Worm (Caenorhabditis elegans) whole organism, L1 larva: ENCODE results near the gene Y43F8B.10.

Source experiments
- Y116A8C.19 ChIP-seq: sonication (generic microtip); optimal IDR thresholded peaks from 2 replicates; lab custom pipeline; 2016; ENCODE audit warnings: missing compliant biosample characterization, missing genetic modification characterization, borderline replicate concordance
- aha-1 ChIP-seq: fragments of 150-350 bp; optimal IDR thresholded peaks from 2 replicates; lab custom pipeline; 2014; ENCODE audit warnings: missing biosample characterization, missing genetic modification characterization
- aly-2 ChIP-seq: fragments of 150-350 bp; optimal IDR thresholded peaks from 2 replicates; lab custom pipeline; 2014; ENCODE audit warnings: missing biosample characterization, missing genetic modification characterization
- dpl-1 ChIP-seq, 3 experiments: fragments of 150-350 bp in 2 of 3; sonication (generic microtip) in 1 of 3; optimal IDR thresholded peaks; 2 replicates each; lab custom pipeline; 2014 to 2017; ENCODE audit warnings: missing biosample characterization in 3 of 3, missing genetic modification characterization in 3 of 3, missing genetic modification reagents in 3 of 3
- dsc-1 ChIP-seq: sonication (generic microtip); optimal IDR thresholded peaks from 2 replicates; lab custom pipeline; 2016; ENCODE audit warnings: mild to moderate bottlenecking, missing genetic modification characterization, missing compliant biosample characterization
- efl-1 ChIP-seq, 4 experiments: fragments of 150-350 bp; optimal IDR thresholded peaks in 3 of 4; peaks in 1 of 4; 1 replicate in 1 of 4; 2 replicates in 3 of 4; lab custom pipeline; 2014; ENCODE audit warnings: missing biosample characterization in 2 of 4, missing genetic modification characterization in 2 of 4, missing genetic modification reagents in 2 of 4
- egl-13 ChIP-seq: sonication (generic microtip); optimal IDR thresholded peaks from 2 replicates; lab custom pipeline; 2016; ENCODE audit warnings: missing genotype, missing genetic modification reagents, missing genetic modification characterization, missing compliant biosample characterization
- elt-2 ChIP-seq: sonication (generic microtip); optimal IDR thresholded peaks from 2 replicates; lab custom pipeline; 2016; ENCODE audit warnings: missing genetic modification characterization, mild to moderate bottlenecking, inconsistent platforms, missing compliant biosample characterization, missing genetic modification reagents
- elt-3 ChIP-seq, 6 experiments: fragments of 150-350 bp in 1 of 6; sonication (generic microtip); optimal IDR thresholded peaks; 2 replicates each; lab custom pipeline; 2017 to 2018; ENCODE audit warnings: missing biosample characterization in 6 of 6, missing genetic modification characterization in 6 of 6, inconsistent platforms in 1 of 6
- fkh-4 ChIP-seq: sonication (generic microtip); optimal IDR thresholded peaks from 2 replicates; lab custom pipeline; 2016; ENCODE audit warnings: missing compliant biosample characterization, missing genetic modification characterization, borderline replicate concordance
- hlh-17 ChIP-seq: fragments of 200-800 bp; sonication (Bioruptor generic); optimal IDR thresholded peaks from 2 replicates; lab custom pipeline; 2018; ENCODE audit warnings: missing genetic modification characterization, mild to moderate bottlenecking, missing compliant biosample characterization, moderate library complexity, borderline replicate concordance
- hlh-4 ChIP-seq: sonication (generic microtip); optimal IDR thresholded peaks from 2 replicates; lab custom pipeline; 2016; ENCODE audit warnings: mild to moderate bottlenecking, missing genetic modification characterization, missing compliant biosample characterization
- lin-35 ChIP-seq, 2 experiments: fragments of 150-350 bp; optimal IDR thresholded peaks; 2 replicates each; lab custom pipeline; 2014; ENCODE audit warnings: missing biosample characterization in 2 of 2, missing genetic modification characterization in 2 of 2, missing genetic modification reagents in 2 of 2
- mef-2 ChIP-seq: fragments of 150-350 bp; optimal IDR thresholded peaks from 2 replicates; lab custom pipeline; 2014; ENCODE audit warnings: missing biosample characterization, missing genetic modification characterization
- nhr-12 ChIP-seq: sonication (generic microtip); optimal IDR thresholded peaks from 2 replicates; lab custom pipeline; 2017; ENCODE audit warnings: missing biosample characterization, missing genetic modification characterization
- nhr-20 ChIP-seq: sonication (generic microtip); optimal IDR thresholded peaks from 2 replicates; lab custom pipeline; 2016; ENCODE audit warnings: mild to moderate bottlenecking, missing genetic modification characterization, missing compliant biosample characterization
- nhr-71 ChIP-seq: sonication (generic microtip); optimal IDR thresholded peaks from 2 replicates; lab custom pipeline; 2016; ENCODE audit warnings: mild to moderate bottlenecking, missing genetic modification characterization, moderate library complexity, missing compliant biosample characterization
- nhr-84 ChIP-seq: sonication (generic microtip); optimal IDR thresholded peaks from 2 replicates; lab custom pipeline; 2017; ENCODE audit warnings: missing biosample characterization, missing genetic modification characterization
- nhr-85 ChIP-seq: sonication (generic microtip); peaks from one replicate; lab custom pipeline; 2016; ENCODE audit warnings: missing genetic modification characterization, inconsistent platforms, missing compliant biosample characterization
- skn-1 ChIP-seq: fragments of 150-350 bp; optimal IDR thresholded peaks from 2 replicates; lab custom pipeline; 2014; ENCODE audit warnings: missing biosample characterization, missing genetic modification characterization
- snpc-4 ChIP-seq: fragments of 150-350 bp; optimal IDR thresholded peaks from 2 replicates; lab custom pipeline; 2014; ENCODE audit warnings: missing biosample characterization, missing genetic modification characterization
- sox-4 ChIP-seq: sonication (generic microtip); optimal IDR thresholded peaks from 2 replicates; lab custom pipeline; 2016; ENCODE audit warnings: missing genetic modification characterization, missing compliant biosample characterization
- swsn-7 ChIP-seq: sonication (generic microtip); optimal IDR thresholded peaks from 2 replicates; lab custom pipeline; 2016; ENCODE audit warnings: missing genetic modification characterization, missing compliant biosample characterization
- tbx-2 ChIP-seq: sonication (generic microtip); optimal IDR thresholded peaks from 2 replicates; lab custom pipeline; 2016; ENCODE audit warnings: missing genetic modification characterization, missing compliant biosample characterization
- unc-130 ChIP-seq: fragments of 150-350 bp; optimal IDR thresholded peaks from 2 replicates; lab custom pipeline; 2017; ENCODE audit warnings: missing biosample characterization, missing genetic modification characterization, inconsistent platforms
- unc-62 ChIP-seq: fragments of 150-350 bp; optimal IDR thresholded peaks from 2 replicates; lab custom pipeline; 2014; ENCODE audit warnings: missing biosample characterization, missing genetic modification reagents, missing genetic modification characterization
- unc-86 ChIP-seq: sonication (generic microtip); optimal IDR thresholded peaks from 2 replicates; lab custom pipeline; 2016; ENCODE audit warnings: missing genetic modification characterization, missing compliant biosample characterization
- vab-15 ChIP-seq: sonication (generic microtip); optimal IDR thresholded peaks from 2 replicates; lab custom pipeline; 2017; ENCODE audit warnings: missing genotype, mild to moderate bottlenecking, missing genetic modification characterization, missing compliant biosample characterization
- zip-4 ChIP-seq: fragments of 200-800 bp; sonication (Bioruptor generic); optimal IDR thresholded peaks from 2 replicates; lab custom pipeline; 2018; ENCODE audit warnings: mild to moderate bottlenecking, missing genetic modification characterization, moderate library complexity, missing compliant biosample characterization

The Y43F8B.10 gene

ce11 chrV:19466775-19467174, 7.5 kb upstream of the Y43F8B.10 start:
- TF ChIP-seq snpc-4 (tag; lab: Kevin White, UChicago): peak; percentile 48

DNA sequence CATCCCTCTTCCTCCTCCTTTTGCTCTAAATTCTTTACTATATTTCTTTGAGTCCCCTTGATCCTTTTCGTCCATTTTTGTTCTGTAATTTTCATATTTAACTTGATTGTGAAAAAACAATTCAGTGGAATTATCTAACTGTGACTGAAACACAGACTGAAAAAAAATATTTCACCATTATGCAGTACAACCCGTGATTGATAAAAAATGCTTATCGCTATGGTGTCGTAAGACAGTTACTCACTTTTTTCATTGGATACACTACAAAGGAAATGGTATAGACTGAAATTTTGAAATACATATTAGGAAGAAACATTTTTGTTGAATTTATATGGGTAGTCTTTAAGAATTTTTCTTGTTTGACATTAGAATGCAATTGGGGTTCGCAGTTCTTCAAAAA, 6.7 kb upstream of the Y43F8B.10 start, which contains the start of gene Y43F8B.23:
Gene Y43F8B.23 (minus strand): TSS at position 75 of the 400 bp plus-strand sequence.
- peak; percentile 48 for TF ChIP-seq elt-2
- TF ChIP-seq aha-1 (tag; lab: Kevin White, UChicago): no peak
- no peak for TF ChIP-seq sox-4 (tag; lab: Kevin White, UChicago)
- TF ChIP-seq lin-35 (GFP tag; optimal IDR thresholded peaks at IDR 0.05; lab: Kevin White, UChicago): peak in 1 of 2 experiments; percentile 7
- TF ChIP-seq, all 84 proteins: peak for 2

ce11 chrV:19468083-19468482, 6.2 kb upstream of the Y43F8B.10 start, which contains the start of gene Y43F8B.12:
Gene Y43F8B.12 (plus strand): TSS chrV:19468383.
- no peak for TF ChIP-seq nhr-71 (tag; lab: Kevin White, UChicago)
- TF ChIP-seq hlh-17: no peak
- no peak for TF ChIP-seq aha-1 (tag; lab: Kevin White, UChicago)
- no peak for TF ChIP-seq aly-2 (tag; lab: Kevin White, UChicago)
- TF ChIP-seq fkh-4 (tag; lab: Kevin White, UChicago): no peak
- TF ChIP-seq unc-86 (tag; lab: Kevin White, UChicago): no peak
- TF ChIP-seq unc-62 (GFP tag; lab: Kevin White, UChicago): no peak
- TF ChIP-seq zip-4 (GFP tag; lab: Kevin White, UChicago): no peak
- no peak for TF ChIP-seq swsn-7 (tag; lab: Kevin White, UChicago)
- no peak for TF ChIP-seq unc-130
- no peak for TF ChIP-seq vab-15 (tag; lab: Kevin White, UChicago)
- TF ChIP-seq snpc-4 (tag; lab: Kevin White, UChicago): no peak
- no peak for TF ChIP-seq nhr-12 (tag; lab: Kevin White, UChicago)
- TF ChIP-seq Y116A8C.19 (tag; lab: Kevin White, UChicago): no peak
- TF ChIP-seq egl-13 (tag; lab: Kevin White, UChicago): no peak
- TF ChIP-seq mef-2 (tag; lab: Kevin White, UChicago): no peak

DNA sequence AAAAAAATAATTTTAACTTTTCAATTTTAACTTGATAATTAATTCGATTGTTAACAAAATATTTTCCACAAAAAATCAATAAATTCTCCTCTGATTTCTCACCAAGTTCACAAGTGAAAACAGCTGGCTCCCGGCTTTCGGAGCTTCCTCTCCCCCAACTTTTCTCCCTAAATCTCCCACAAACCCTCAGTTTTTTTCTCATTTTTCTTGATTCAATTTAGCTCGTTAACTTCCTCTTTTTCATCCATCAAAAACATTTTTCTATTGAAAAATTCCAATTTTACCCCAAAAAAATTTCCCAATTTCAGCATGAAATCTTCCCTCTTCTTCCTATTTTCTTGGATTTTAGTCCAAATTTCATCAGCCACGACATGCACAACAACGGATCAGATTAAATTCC, 3.9 kb upstream of the Y43F8B.10 start, which contains the start of gene Y43F8B.11:
Gene Y43F8B.11 (plus strand): TSS at position 301 of the 400 bp plus-strand sequence.
- TF ChIP-seq dsc-1 (tag; lab: Kevin White, UChicago): peak; percentile 48
- TF ChIP-seq hlh-4 (tag; lab: Kevin White, UChicago): no peak
- TF ChIP-seq nhr-85: peak; percentile 38
- TF ChIP-seq nhr-84 (tag; lab: Kevin White, UChicago): no peak
- no peak for TF ChIP-seq nhr-71 (tag; lab: Kevin White, UChicago)
- no peak for TF ChIP-seq efl-1 (optimal IDR thresholded peaks at IDR 0.05; lab: Kevin White, UChicago)
- TF ChIP-seq efl-1 (GFP tag; optimal IDR thresholded peaks at IDR 0.05 in 1 of 2; lab: Kevin White, UChicago): no peak
- TF ChIP-seq skn-1 (tag; lab: Kevin White, UChicago): no peak
- no peak for TF ChIP-seq tbx-2 (tag; lab: Kevin White, UChicago)
- no peak for TF ChIP-seq snpc-4 (tag; lab: Kevin White, UChicago)
- TF ChIP-seq fkh-4 (tag; lab: Kevin White, UChicago): no peak

DNA sequence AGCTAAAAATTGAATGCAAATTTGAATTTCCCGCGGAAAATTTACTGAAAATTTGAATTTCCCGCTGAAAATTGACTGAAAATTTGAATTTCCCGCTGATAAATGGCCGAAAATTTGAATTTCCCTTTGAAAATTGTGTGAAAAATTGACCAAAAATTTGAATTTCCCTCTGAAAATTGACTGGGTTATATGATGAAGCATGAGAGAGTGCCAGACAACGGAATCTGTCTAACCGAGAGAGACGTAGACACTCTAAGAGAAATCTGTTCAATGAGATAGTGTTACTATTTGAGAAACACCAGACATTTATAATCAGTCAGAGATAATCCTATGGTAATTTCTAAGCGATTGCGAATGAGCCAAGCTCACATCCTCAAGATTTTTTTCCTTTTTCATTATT, 3.0 kb downstream of the Y43F8B.10 start:
- peak; percentile 25 to 39 for TF ChIP-seq efl-1 (optimal IDR thresholded peaks at IDR 0.05; lab: Kevin White, UChicago)
- peak; percentile 51 to 85 for TF ChIP-seq efl-1 (GFP tag; optimal IDR thresholded peaks at IDR 0.05 in 1 of 2; lab: Kevin White, UChicago)
- no peak for TF ChIP-seq nhr-20
- peak in 2 of 3 experiments; percentile 5 to 24 for TF ChIP-seq dpl-1 (GFP tag; optimal IDR thresholded peaks at IDR 0.05; lab: Kevin White, UChicago)
- TF ChIP-seq, all 84 proteins: peak for 2

- TF ChIP-seq elt-3 (tag; optimal IDR thresholded peaks at IDR 0.05; lab: Kevin White, UChicago): no peak
- peak; percentile 54 for TF ChIP-seq nhr-85
These were observed 3.6 kb downstream of the Y43F8B.10 start, which contains the start of gene Y43F8B.9 for ce11 chrV:19477852-19478251. Gene Y43F8B.9 (plus strand): TSS chrV:19478152.
